Fruit fly (Drosophila melanogaster) whole organism, embryonic: ENCODE measurements around the gene LysRS.

ENCODE experiments used
- CG1024 ChIP-seq: fragments of 200-800 bp; sonication (Bioruptor generic); IDR thresholded peaks from 2 replicates; pipeline ENCODE4 v1.3.6; 2022; ENCODE audit warnings: missing biosample characterization, missing genetic modification characterization
- CG10959 ChIP-seq: fragments of 200-800 bp; sonication (Bioruptor generic); IDR thresholded peaks from 2 replicates; pipeline ENCODE4 v1.3.6; 2022; ENCODE audit warnings: missing biosample characterization, missing genetic modification characterization
- CG1792 ChIP-seq: fragments of 200-800 bp; sonication (Bioruptor generic); optimal IDR thresholded peaks from 2 replicates; lab custom pipeline; 2016; ENCODE audit warnings: missing biosample characterization, missing genetic modification characterization
- CG42726 ChIP-seq: fragments of 200-800 bp; sonication (Bioruptor generic); IDR thresholded peaks from 2 replicates; pipeline ENCODE4 v1.3.6; 2022; ENCODE audit warnings: missing biosample characterization, missing genetic modification characterization; ENCODE audit not compliant: partially characterized antibody
- Dp ChIP-seq: fragments of 200-800 bp; sonication (Bioruptor generic); optimal IDR thresholded peaks from 2 replicates; lab custom pipeline; 2018; ENCODE audit warnings: missing biosample characterization, mild to moderate bottlenecking, missing genetic modification characterization, moderate library complexity
- Poxn ChIP-seq: fragments of 200-800 bp; sonication (Bioruptor generic); IDR thresholded peaks from 2 replicates; pipeline ENCODE4 v1.3.6; 2022; ENCODE audit warnings: missing biosample characterization, missing genetic modification characterization
- Six4 ChIP-seq: fragments of 200-800 bp; sonication (Bioruptor generic); optimal IDR thresholded peaks from 2 replicates; lab custom pipeline; 2016; ENCODE audit warnings: missing biosample characterization, missing genetic modification characterization
- Sox102F ChIP-seq: fragments of 200-800 bp; sonication (Bioruptor generic); optimal IDR thresholded peaks from 2 replicates; lab custom pipeline; 2018; ENCODE audit warnings: missing biosample characterization, mild to moderate bottlenecking, missing genetic modification characterization, moderate library complexity
- br ChIP-seq: fragments of >200 bp; optimal IDR thresholded peaks from 2 replicates; lab custom pipeline; 2017
- klu ChIP-seq: fragments of 200-800 bp; sonication (Bioruptor generic); IDR thresholded peaks from 2 replicates; pipeline ENCODE4 v1.3.6; 2022; ENCODE audit warnings: missing biosample characterization, missing genetic modification characterization
- wor ChIP-seq: fragments of 200-800 bp; sonication (Bioruptor generic); IDR thresholded peaks from 2 replicates; pipeline ENCODE4 v1.3.6; 2022; ENCODE audit warnings: missing biosample characterization, missing genetic modification characterization

DNA sequence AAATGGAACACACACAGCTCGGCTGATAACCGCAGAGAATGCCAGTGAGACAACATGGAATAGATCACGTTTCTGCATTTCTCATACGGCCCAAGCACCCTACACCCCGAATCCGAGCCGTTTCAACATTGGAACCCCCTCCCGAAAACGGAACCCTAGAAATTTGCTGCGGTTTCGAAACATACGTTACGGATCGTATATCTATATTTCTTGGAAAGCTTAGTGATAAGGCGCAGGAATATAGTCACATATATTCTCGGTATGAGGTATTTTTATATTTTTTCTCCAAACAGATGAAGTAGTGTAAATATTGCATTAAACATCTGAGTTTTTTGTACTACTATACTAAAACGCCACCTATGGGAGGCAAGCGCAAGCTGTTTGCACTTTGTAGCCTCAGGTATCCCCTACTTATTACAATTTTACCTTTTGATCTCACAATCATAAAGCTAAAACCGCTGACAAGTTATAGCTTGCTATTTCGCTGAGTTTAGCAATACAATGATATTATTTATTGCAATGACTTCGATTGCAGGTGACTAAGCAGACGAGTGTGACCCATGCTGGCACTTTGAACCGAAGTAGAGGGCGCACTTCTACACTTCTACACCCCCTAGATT, 13.3 kb downstream of the LysRS start:
- no peak for TF ChIP-seq CG10959 (GFP tag; lab: Robert Waterston, UW)
- no peak for TF ChIP-seq Six4 (GFP tag; lab: Kevin White, UChicago)
- TF ChIP-seq wor (GFP tag; lab: Robert Waterston, UW): no peak
- no peak for TF ChIP-seq CG1024 (GFP tag; lab: Robert Waterston, UW)
- TF ChIP-seq klu: no peak
- no peak for TF ChIP-seq br (lab: Kevin White, UChicago)
- TF ChIP-seq CG42726 (GFP tag; lab: Robert Waterston, UW): no peak
- no peak for TF ChIP-seq Sox102F (GFP tag; lab: Kevin White, UChicago)
- no peak for TF ChIP-seq Poxn (GFP tag; lab: Robert Waterston, UW)
- TF ChIP-seq Dp (GFP tag; lab: Kevin White, UChicago): no peak
- no peak for TF ChIP-seq CG1792
